Fruit fly (Drosophila melanogaster): ENCODE data around the gene Mocs1.

DNA sequence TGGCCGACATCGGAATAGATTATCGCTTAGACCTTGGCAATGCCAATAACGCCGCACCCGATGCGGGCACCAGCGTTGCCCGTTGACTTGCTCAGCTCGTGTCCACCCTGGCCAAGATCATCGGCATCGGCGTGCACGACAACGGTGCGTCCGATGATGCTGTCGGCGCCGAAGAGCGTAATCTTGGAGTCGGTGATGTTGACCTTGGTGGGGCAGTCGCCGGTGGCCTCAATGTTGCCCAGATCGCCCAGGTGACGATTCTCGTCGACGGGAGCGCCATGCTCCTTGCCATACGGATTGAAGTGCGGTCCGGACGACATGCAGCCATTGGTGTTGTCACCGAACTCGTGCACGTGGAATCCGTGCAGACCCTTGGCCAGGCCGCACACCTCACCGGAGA, 42.1 kb downstream of the Mocs1 start:
- TF ChIP-seq psq (optimal IDR thresholded peaks at IDR 0.05): no peak
- no peak for TF ChIP-seq usp (GFP tag; optimal IDR thresholded peaks at IDR 0.05)
- no peak for TF ChIP-seq CG8478 (optimal IDR thresholded peaks at IDR 0.05)

All from whole organism.